Worm (Caenorhabditis elegans): Measurements from ENCODE around the gene Y58A7A.1.

The Y58A7A.1 gene

ce11 chrV:5018067-5018466, 51.3 kb downstream of the Y58A7A.1 start:
- no peak for TF ChIP-seq tra-4 (tag; optimal IDR thresholded peaks at IDR 0.05)
- TF ChIP-seq F13C5.2 (tag; optimal IDR thresholded peaks at IDR 0.05): no peak
- no peak for TF ChIP-seq hnd-1 (tag; optimal IDR thresholded peaks at IDR 0.05)
- TF ChIP-seq aly-1 (tag; optimal IDR thresholded peaks at IDR 0.05): no peak
- no peak for TF ChIP-seq flt-1 (GFP tag; IDR thresholded peaks at IDR 0.05)
- no peak for TF ChIP-seq sea-1 (GFP tag; conservative IDR thresholded peaks at IDR 0.05)
- TF ChIP-seq hmbx-1 (tag; optimal IDR thresholded peaks at IDR 0.05): no peak
- TF ChIP-seq pes-1 (GFP tag; IDR thresholded peaks at IDR 0.05): no peak
- TF ChIP-seq B0310.2 (tag; optimal IDR thresholded peaks at IDR 0.05): no peak
- TF ChIP-seq scrt-1 (GFP tag; IDR thresholded peaks at IDR 0.05): no peak
- TF ChIP-seq ceh-13 (GFP tag; optimal IDR thresholded peaks at IDR 0.05): no peak
- TF ChIP-seq tbx-37 (GFP tag; conservative IDR thresholded peaks at IDR 0.05): no peak
- no peak for TF ChIP-seq ama-1 (optimal IDR thresholded peaks at IDR 0.05)
- no peak for TF ChIP-seq tbx-11 (GFP tag; IDR thresholded peaks at IDR 0.05)
- no peak for TF ChIP-seq ets-7 (tag; optimal IDR thresholded peaks at IDR 0.05)
- TF ChIP-seq hmg-4 (GFP tag; optimal IDR thresholded peaks at IDR 0.05): no peak
